Fruit fly (Drosophila melanogaster): ENCODE results near the gene Gr93b.

The Gr93b gene

DNA sequence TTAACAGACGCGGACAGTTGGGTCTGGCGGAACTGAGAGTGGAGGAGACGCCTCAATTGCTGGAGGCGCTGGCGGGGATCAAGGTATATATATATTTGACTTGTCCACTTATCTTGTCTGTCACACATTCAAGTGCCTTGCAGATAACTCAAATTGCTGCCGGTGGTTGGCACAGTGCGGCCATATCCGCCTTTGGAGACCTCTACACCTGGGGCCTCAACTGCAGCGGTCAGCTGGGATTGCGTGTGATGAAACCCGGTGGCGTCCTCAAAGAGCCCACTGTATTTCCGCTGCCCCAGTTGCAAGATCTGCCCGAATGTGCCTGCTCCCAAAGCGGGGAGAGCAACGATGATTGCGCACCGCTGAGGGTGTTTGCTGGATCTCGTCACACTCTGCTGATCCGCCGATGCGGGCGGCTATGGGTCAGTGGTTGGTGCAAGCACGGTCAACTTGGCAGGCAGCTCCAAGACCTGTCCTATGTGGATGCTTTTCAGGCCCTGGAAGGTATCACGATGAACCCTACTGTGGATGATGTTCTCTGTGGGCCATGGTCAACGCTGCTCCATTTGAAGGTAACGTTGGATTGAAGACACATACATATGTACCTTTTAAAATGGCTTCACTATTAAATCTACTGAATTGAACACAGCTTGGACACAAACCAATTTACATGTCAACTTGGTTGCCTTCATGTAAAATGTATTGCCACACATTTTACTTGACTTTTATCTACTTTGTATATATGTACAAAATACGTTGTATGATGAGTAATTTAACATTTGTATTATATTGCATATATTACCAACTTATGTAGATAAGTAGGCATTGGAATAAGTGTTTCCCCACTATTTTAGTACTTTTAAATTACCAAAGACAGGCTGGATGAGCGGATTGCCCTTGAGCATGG is 45.4 kb upstream of the Gr93b start, which contains the start of gene CG43844 (continued):
- TF ChIP-seq CG13287 (GFP tag; IDR thresholded peaks at IDR 0.05; ENCODE audit: partially characterized antibody), result peak; percentile 71
- no peak for TF ChIP-seq Aef1 (GFP tag; IDR thresholded peaks at IDR 0.05)
- no peak for TF ChIP-seq sim (GFP tag; IDR thresholded peaks at IDR 0.05)
- TF ChIP-seq inv (GFP tag; IDR thresholded peaks at IDR 0.05; ENCODE audit: partially characterized antibody), result peak; percentile 52; the same call in 1 of the 2 replicates
- TF ChIP-seq CG16813 (GFP tag; IDR thresholded peaks at IDR 0.05; ENCODE audit: partially characterized antibody), result peak; percentile 71
- no peak for TF ChIP-seq nerfin-1 (tag; optimal IDR thresholded peaks at IDR 0.05)
- no peak for TF ChIP-seq CG4282 (GFP tag; optimal IDR thresholded peaks at IDR 0.05)
- 0 out of 2 replicates have a peak, but pooled peaks have one; percentile 4 for TF ChIP-seq CG32532 (GFP tag; IDR thresholded peaks at IDR 0.05)
- peak; percentile 14; the same call in 1 of the 2 replicates for TF ChIP-seq Drgx (GFP tag; IDR thresholded peaks at IDR 0.05)
- TF ChIP-seq CG34422 (GFP tag; IDR thresholded peaks at IDR 0.05), result no peak
- no peak for TF ChIP-seq CG6854 (GFP tag; optimal IDR thresholded peaks at IDR 0.05)
- TF ChIP-seq nmo (GFP tag; optimal IDR thresholded peaks at IDR 0.05), result peak; percentile 13
- TF ChIP-seq Hr78 (GFP tag; optimal IDR thresholded peaks at IDR 0.05), result peak in 1 of 2 experiments; percentile 65
- 0 out of 3 replicates have a peak, but pooled peaks have one; percentile 47 for TF ChIP-seq CG11456 (GFP tag; IDR thresholded peaks at IDR 0.05)
- no peak for TF ChIP-seq Dbx (GFP tag; IDR thresholded peaks at IDR 0.05)
- TF ChIP-seq stwl (tag; optimal IDR thresholded peaks at IDR 0.05), result peak; percentile 76
- peak; percentile 40 for TF ChIP-seq cg (GFP tag; optimal IDR thresholded peaks at IDR 0.05)
- TF ChIP-seq pita (GFP tag; optimal IDR thresholded peaks at IDR 0.05), result peak; percentile 72
- TF ChIP-seq hb (GFP tag; IDR thresholded peaks at IDR 0.05; ENCODE audit: partially characterized antibody), result peak; percentile 64; the same call in 1 of the 3 replicates
- peak; percentile 54; the same call in 2 of the 3 replicates for TF ChIP-seq Opbp (GFP tag; IDR thresholded peaks at IDR 0.05; ENCODE audit: partially characterized antibody)
- TF ChIP-seq exex (tag; optimal IDR thresholded peaks at IDR 0.05), result peak; percentile 1
- TF ChIP-seq Sry-δ (GFP tag; optimal IDR thresholded peaks at IDR 0.05), result peak; percentile 2
- no peak for TF ChIP-seq CG15514 (GFP tag; optimal IDR thresholded peaks at IDR 0.05)
- no peak for TF ChIP-seq CG8944 (GFP tag; optimal IDR thresholded peaks at IDR 0.05)
- peak; percentile 83 for TF ChIP-seq gcm (GFP tag; optimal IDR thresholded peaks at IDR 0.05)
- no peak for TF ChIP-seq Blimp-1 (GFP tag; optimal IDR thresholded peaks at IDR 0.05)
- TF ChIP-seq CG15601 (tag; optimal IDR thresholded peaks at IDR 0.05), result peak; percentile 88
- TF ChIP-seq knrl (GFP tag; IDR thresholded peaks at IDR 0.05; ENCODE audit: partially characterized antibody), result peak; percentile 76
- peak; percentile 3 for TF ChIP-seq Ets97D (GFP tag; optimal IDR thresholded peaks at IDR 0.05)
- TF ChIP-seq tap (tag; optimal IDR thresholded peaks at IDR 0.05), result no peak
- peak; percentile 34; the same call in 2 of the 3 replicates for TF ChIP-seq CG14860 (GFP tag; IDR thresholded peaks at IDR 0.05; ENCODE audit: partially characterized antibody)
- peak; percentile 85 for TF ChIP-seq Bgb (GFP tag; IDR thresholded peaks at IDR 0.05; ENCODE audit: partially characterized antibody)
- TF ChIP-seq CG10274 (GFP tag; optimal IDR thresholded peaks at IDR 0.05), result peak; percentile 90
- TF ChIP-seq vnd (GFP tag; IDR thresholded peaks at IDR 0.05; ENCODE audit: partially characterized antibody), result peak; percentile 45; the same call in 1 of the 3 replicates
- peak; percentile 20 for TF ChIP-seq CG11504 (tag; optimal IDR thresholded peaks at IDR 0.05)
- 0 out of 2 replicates have a peak, but pooled peaks have one; percentile 32 for TF ChIP-seq unc-4 (GFP tag; IDR thresholded peaks at IDR 0.05; ENCODE audit: partially characterized antibody)
- TF ChIP-seq Adf1 (GFP tag; IDR thresholded peaks at IDR 0.05), result no peak
- peak; percentile 74 for TF ChIP-seq amos (GFP tag; IDR thresholded peaks at IDR 0.05; ENCODE audit: partially characterized antibody)
- TF ChIP-seq Scr (GFP tag; IDR thresholded peaks at IDR 0.05; ENCODE audit: partially characterized antibody), result peak; percentile 28; the same call in 1 of the 2 replicates
- TF ChIP-seq CG9797 (GFP tag; optimal IDR thresholded peaks at IDR 0.05), result no peak
- peak; percentile 65 for TF ChIP-seq Hey (tag; optimal IDR thresholded peaks at IDR 0.05)
- TF ChIP-seq danr (GFP tag; IDR thresholded peaks at IDR 0.05), result no peak
- no peak for TF ChIP-seq p53 (GFP tag; optimal IDR thresholded peaks at IDR 0.05)
- TF ChIP-seq CG10267 (tag; optimal IDR thresholded peaks at IDR 0.05), result peak; percentile 19
- TF ChIP-seq Med (GFP tag), result peak; percentile 58
- TF ChIP-seq CTCF (GFP tag; optimal IDR thresholded peaks at IDR 0.05), result peak; percentile 84
